Fruit fly (Drosophila melanogaster) whole organism: Measurements from ENCODE around the gene CG10184.

Experiments
- CG8478 ChIP-seq: fragments of >200 bp; optimal IDR thresholded peaks from 2 replicates; lab custom pipeline; 2018; ENCODE audit warnings: inconsistent platforms
- Dll ChIP-seq: fragments of >200 bp; optimal IDR thresholded peaks from 2 replicates; lab custom pipeline; 2017
- EcR ChIP-seq, 2 experiments: fragments of >200 bp; optimal IDR thresholded peaks; 2 replicates each; lab custom pipeline; 2017; ENCODE audit warnings: missing biosample characterization in 2 of 2, missing genetic modification characterization in 2 of 2, missing genetic modification reagents in 2 of 2
- pan ChIP-seq: fragments of >200 bp; optimal IDR thresholded peaks from 2 replicates; lab custom pipeline; 2017
- psq ChIP-seq: fragments of >200 bp; optimal IDR thresholded peaks from 2 replicates; lab custom pipeline; 2017
- usp ChIP-seq: fragments of >200 bp; optimal IDR thresholded peaks from 2 replicates; lab custom pipeline; 2017; ENCODE audit warnings: missing biosample characterization, missing genetic modification characterization, mixed read lengths

CG10184 gene

DNA sequence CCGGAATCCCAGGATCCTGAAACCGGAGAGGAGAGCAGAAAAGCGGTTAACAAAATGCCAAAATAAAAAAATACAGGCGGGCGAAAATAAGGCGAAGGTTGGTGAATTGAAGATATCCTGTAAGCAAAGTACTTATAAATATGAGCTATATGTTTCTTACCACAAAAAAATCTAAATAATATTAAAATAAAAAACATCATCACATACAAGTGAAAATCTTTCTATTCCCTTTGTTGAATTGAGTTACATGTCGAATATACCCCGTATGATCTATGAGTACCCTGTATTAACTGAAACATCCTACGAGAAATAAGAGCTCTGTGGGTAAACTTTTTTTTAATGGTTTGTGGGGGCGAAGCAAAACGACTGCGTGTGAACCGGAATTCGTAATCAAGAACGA lies 6.8 kb upstream of the CG10184 start:
- TF ChIP-seq psq (no peak), pan (no peak), usp (GFP tag; lab: Kevin White, UChicago) (no peak), Dll (lab: Kevin White, UChicago) (no peak), EcR (GFP tag; optimal IDR thresholded peaks at IDR 0.05; lab: Kevin White, UChicago) (no peak), CG8478 (lab: Kevin White, UChicago) (no peak)

DNA sequence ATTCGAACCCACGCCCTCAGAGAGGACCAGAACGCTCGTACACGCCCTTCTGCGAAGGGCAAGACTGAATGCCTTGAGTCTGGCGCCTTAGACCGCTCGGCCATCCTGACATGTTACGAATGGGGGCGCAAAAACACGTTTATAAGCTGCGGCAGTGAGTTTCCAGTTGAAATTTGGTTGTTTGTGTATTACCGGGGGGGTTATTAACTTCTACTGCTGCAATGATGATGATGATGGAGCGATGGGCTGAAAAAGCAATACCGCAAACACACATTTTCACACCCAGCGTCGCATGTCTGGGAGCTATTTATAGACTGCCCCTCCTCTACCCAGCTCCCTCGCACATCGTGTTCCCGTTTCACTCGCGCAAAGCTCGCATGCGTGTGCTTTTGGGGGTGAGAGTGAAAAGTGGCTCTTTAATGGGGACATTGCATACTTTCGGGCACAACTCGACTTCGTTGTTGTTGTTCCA lies 3.9 kb downstream of the CG10184 start:
- TF ChIP-seq CG8478 (lab: Kevin White, UChicago) (peak; percentile 13), EcR (GFP tag; optimal IDR thresholded peaks at IDR 0.05; lab: Kevin White, UChicago) (peak; percentile 74 to 76), pan (no peak)

DNA sequence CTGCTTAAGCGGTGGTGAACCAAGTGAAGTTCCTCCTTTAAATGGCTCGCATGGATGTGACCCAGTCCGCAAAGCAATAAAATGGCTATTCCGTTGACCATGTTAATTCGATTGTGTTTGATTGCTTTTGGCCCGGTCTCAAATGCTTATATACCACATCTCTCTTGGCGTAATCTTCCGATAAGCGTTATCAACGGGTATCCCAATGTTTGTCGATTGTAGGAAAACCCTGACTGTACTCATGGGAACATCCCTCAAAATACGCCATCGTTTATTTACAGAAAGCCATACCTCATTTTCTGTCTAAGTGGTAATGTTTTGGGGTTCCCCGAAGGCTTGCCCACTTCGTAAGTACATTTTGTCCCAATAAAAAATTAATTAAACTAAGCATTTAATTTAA lies 6.4 kb downstream of the CG10184 start, which contains the start of gene CG10183:
TSS of gene CG10183 (minus strand) at position 101 of the 400 bp plus-strand sequence.
- no peak for TF ChIP-seq EcR (GFP tag; optimal IDR thresholded peaks at IDR 0.05; lab: Kevin White, UChicago)
- no peak for TF ChIP-seq pan
- TF ChIP-seq CG8478 (lab: Kevin White, UChicago), result no peak
- TF ChIP-seq Dll (lab: Kevin White, UChicago), result no peak
- TF ChIP-seq usp (GFP tag; lab: Kevin White, UChicago), result no peak
- TF ChIP-seq psq, result no peak

DNA sequence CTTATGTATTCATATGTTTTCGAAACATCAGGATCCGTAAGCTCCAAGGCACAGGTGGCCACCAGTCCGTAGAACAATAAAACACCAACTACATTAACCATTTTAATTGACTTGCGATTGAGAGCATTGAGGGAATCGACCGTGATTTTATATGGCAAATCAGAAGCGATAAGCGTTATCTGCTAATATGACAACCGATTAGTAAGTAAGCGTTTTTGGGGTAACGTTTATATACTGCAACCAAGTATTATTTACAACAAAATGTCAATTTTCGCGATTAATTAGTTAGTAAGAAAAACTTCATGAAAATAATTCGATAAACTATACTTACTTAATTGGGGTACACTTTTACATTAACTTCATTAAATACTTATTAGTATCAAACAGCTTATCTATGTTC lies 9.1 kb downstream of the CG10184 start, which contains the start of gene CG16723:
TSS of gene CG16723 (minus strand) at position 101 of the 400 bp plus-strand sequence.
- no peak for TF ChIP-seq EcR (GFP tag; optimal IDR thresholded peaks at IDR 0.05; lab: Kevin White, UChicago)
- TF ChIP-seq usp (GFP tag; lab: Kevin White, UChicago), result no peak
- TF ChIP-seq psq, result no peak
- TF ChIP-seq CG8478 (lab: Kevin White, UChicago), result no peak
- no peak for TF ChIP-seq Dll (lab: Kevin White, UChicago)
- no peak for TF ChIP-seq pan

DNA sequence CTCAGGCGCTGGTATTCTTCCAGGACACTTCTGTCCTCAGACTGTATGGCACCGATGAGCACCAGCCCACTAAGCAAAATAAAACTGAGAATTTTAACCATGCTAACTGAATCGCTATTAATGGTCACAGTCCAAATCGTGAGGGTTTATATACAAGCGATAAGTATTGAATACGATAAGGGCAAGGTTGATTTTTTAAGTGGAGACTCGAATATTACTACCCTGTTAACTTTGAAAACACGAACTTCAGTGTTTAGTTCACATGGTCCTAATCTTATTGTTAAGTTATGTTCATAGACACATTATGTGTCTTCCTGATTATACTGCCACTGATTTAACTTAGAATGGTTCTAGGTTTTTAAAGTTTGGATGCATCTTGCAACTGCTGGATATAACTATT lies 12.6 kb downstream of the CG10184 start, which contains the start of gene CG33337:
TSS of gene CG33337 (minus strand) at position 101 of the 400 bp plus-strand sequence.
- TF ChIP-seq pan (no peak), usp (GFP tag; lab: Kevin White, UChicago) (no peak), CG8478 (lab: Kevin White, UChicago) (no peak), Dll (lab: Kevin White, UChicago) (no peak), psq (no peak), EcR (GFP tag; optimal IDR thresholded peaks at IDR 0.05; lab: Kevin White, UChicago) (no peak)

DNA sequence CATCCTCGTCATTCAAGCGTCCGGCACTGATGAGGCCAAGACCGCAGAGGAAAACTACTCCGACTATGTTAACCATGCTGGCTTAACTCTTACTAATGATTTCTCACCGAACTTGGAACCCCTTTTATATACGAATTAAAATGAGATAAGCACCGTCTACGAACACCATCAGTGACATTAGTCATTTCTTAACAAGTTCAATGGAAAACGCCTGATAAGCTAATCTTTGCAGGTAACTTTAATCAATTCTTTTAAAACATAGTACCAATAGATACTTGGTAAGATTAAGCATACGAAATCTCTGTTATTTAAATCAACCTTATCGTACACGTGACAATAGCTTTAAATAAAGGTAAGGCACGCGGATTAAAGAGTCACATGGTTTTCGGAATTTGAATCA lies 15.6 kb downstream of the CG10184 start, which contains the start of gene CG10182:
TSS of gene CG10182 (minus strand) at position 101 of the 400 bp plus-strand sequence.
- no peak for TF ChIP-seq EcR (GFP tag; optimal IDR thresholded peaks at IDR 0.05; lab: Kevin White, UChicago)
- TF ChIP-seq psq, result no peak
- TF ChIP-seq Dll (lab: Kevin White, UChicago), result no peak
- TF ChIP-seq pan, result no peak
- TF ChIP-seq usp (GFP tag; lab: Kevin White, UChicago), result no peak
- TF ChIP-seq CG8478 (lab: Kevin White, UChicago), result no peak

DNA sequence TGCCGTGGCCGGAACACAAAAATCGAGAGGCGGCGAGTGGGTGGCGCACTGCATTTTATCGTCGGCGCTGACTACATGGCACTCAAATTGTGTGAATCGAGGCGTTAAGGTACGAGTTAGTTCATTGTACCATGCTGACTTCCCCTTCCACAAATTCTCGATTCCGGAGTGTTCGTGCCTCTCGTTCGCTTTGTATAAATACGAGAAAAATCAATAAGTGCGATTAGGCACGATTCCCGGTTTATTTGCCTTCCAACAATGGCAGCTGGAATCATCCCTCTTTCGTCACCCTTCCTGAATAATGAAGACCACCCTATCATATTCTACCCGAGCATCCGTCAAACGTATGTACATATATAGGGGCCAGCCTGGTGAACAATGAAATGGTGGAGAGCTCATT lies 28.7 kb downstream of the CG10184 start:
- TF ChIP-seq Dll (lab: Kevin White, UChicago), result no peak
- no peak for TF ChIP-seq CG8478 (lab: Kevin White, UChicago)
- TF ChIP-seq pan, result no peak
- no peak for TF ChIP-seq usp (GFP tag; lab: Kevin White, UChicago)
- no peak for TF ChIP-seq EcR (GFP tag; optimal IDR thresholded peaks at IDR 0.05; lab: Kevin White, UChicago)
- TF ChIP-seq psq, result no peak

DNA sequence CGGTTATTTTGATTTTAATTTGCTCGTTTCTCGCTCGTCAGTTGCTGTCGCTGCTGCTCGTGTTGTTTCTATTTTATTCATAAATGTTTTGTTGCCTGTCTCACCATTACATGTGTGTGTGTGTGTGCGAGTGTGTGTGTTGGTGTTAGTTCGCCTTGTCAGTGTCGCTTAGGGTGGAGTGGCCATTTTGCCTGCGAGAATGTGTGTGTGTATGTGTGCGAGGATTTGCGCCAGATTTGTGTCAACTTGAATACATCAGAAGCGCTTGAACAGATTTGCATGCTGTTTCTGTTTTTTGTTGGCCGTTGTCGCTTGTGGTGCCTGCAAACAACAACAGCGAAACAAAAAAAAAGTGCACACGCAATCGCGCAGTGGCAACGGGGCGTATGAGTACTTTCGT lies 36.1 kb downstream of the CG10184 start:
- no peak for TF ChIP-seq pan
- TF ChIP-seq CG8478 (lab: Kevin White, UChicago), result no peak
- no peak for TF ChIP-seq EcR (GFP tag; optimal IDR thresholded peaks at IDR 0.05; lab: Kevin White, UChicago)
- TF ChIP-seq Dll (lab: Kevin White, UChicago), result no peak
- TF ChIP-seq psq, result no peak
- TF ChIP-seq usp (GFP tag; lab: Kevin White, UChicago), result no peak

DNA sequence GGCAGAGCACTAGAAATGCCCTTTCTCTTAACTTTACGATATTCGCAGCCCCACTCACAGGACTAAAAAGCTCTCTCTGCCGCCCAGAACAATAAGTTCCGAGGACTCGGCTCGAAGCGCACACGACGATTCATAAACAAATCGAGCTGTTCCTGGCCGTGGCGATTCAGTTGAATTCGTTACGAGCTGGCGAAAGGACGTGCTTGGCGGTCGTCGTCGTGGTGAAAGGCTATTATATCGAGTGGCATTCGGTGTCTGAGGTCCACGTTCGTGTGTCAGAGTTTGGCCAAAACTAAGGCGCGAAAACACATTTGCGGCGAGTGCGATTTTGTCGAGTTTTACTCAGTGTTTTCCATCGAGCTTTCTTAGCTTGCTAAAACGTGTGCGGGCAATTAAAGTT lies 48.1 kb downstream of the CG10184 start, which contains the start of gene beat-IV:
TSS of gene beat-IV (plus strand) at position 169 of the 400 bp plus-strand sequence.
- TF ChIP-seq Dll (lab: Kevin White, UChicago) (no peak), CG8478 (lab: Kevin White, UChicago) (no peak), usp (GFP tag; lab: Kevin White, UChicago) (no peak), EcR (GFP tag; optimal IDR thresholded peaks at IDR 0.05; lab: Kevin White, UChicago) (no peak), psq (no peak), pan (no peak)

DNA sequence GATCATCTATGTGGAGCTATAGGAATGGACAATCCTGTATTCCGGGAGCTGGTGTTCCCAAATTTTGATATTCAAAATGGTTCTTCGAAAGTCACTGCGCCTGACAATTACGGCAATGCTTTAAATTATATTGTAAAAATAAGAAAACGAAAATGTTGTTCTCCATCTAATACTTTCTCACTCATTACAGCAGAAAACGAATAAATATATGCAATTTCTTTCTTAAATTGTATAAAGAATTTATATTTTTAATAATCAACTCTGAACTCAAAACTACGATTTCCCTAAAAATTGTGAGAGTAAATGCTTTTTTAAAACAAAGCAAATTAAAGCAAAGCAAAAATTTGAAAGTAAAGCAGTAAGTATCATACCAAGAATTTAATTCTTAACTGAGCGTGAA lies 48.5 kb downstream of the CG10184 start, which contains the start of gene CG10164:
TSS of gene CG10164 (minus strand) at position 101 of the 400 bp plus-strand sequence.
- no peak for TF ChIP-seq usp (GFP tag; lab: Kevin White, UChicago)
